Worm (Caenorhabditis elegans) whole organism, L4/young adult: Measurements from ENCODE around the gene F02C9.2.

Experiments used
- W03F9.2 ChIP-seq: fragments of 150-350 bp; optimal IDR thresholded peaks from 2 replicates; lab custom pipeline; 2014; ENCODE audit warnings: missing biosample characterization, missing genetic modification characterization
- dao-5 ChIP-seq: sonication (generic microtip); optimal IDR thresholded peaks from 2 replicates; lab custom pipeline; 2016; ENCODE audit warnings: missing genotype, missing genetic modification characterization, moderate library complexity, missing compliant biosample characterization
- him-1 ChIP-seq: sonication (generic microtip); optimal IDR thresholded peaks from 2 replicates; lab custom pipeline; 2016; ENCODE audit warnings: missing genotype, missing genetic modification reagents, missing genetic modification characterization, missing compliant biosample characterization

Gene F02C9.2

ce11 chrV:3155072-3155471 lies 21.6 kb downstream of the F02C9.2 start, which contains the start of gene srab-7:
Gene srab-7 (minus strand): TSS chrV:3155172.
- TF ChIP-seq dao-5 (tag; lab: Kevin White, UChicago): no peak
- TF ChIP-seq W03F9.2 (tag; lab: Kevin White, UChicago): no peak
- no peak for TF ChIP-seq him-1 (tag; lab: Kevin White, UChicago)

- no peak for TF ChIP-seq W03F9.2 (tag; lab: Kevin White, UChicago)
- no peak for TF ChIP-seq dao-5 (tag; lab: Kevin White, UChicago)
- no peak for TF ChIP-seq him-1 (tag; lab: Kevin White, UChicago)
Observed at ce11 chrV:3156786-3157185, 23.3 kb downstream of the F02C9.2 start, which contains the start of gene exh-1. Gene exh-1 (plus strand): TSS chrV:3157086.

- TF ChIP-seq dao-5 (tag; lab: Kevin White, UChicago) (no peak), him-1 (tag; lab: Kevin White, UChicago) (no peak), W03F9.2 (tag; lab: Kevin White, UChicago) (no peak)
Observed at ce11 chrV:3158379-3158778, 24.9 kb downstream of the F02C9.2 start.

ce11 chrV:3159252-3159651 lies 25.7 kb downstream of the F02C9.2 start, which contains the start of gene C36C5.12:
Gene C36C5.12 (minus strand): TSS chrV:3159352.
- TF ChIP-seq dao-5 (tag; lab: Kevin White, UChicago) (no peak), W03F9.2 (tag; lab: Kevin White, UChicago) (no peak), him-1 (tag; lab: Kevin White, UChicago) (no peak)

ce11 chrV:3162299-3162698 lies 28.8 kb downstream of the F02C9.2 start:
- TF ChIP-seq W03F9.2 (tag; lab: Kevin White, UChicago): no peak
- no peak for TF ChIP-seq him-1 (tag; lab: Kevin White, UChicago)
- no peak for TF ChIP-seq dao-5 (tag; lab: Kevin White, UChicago)

ce11 chrV:3163143-3163542 lies 29.6 kb downstream of the F02C9.2 start:
- no peak for TF ChIP-seq him-1 (tag; lab: Kevin White, UChicago)
- TF ChIP-seq dao-5 (tag; lab: Kevin White, UChicago): no peak
- TF ChIP-seq W03F9.2 (tag; lab: Kevin White, UChicago): no peak

ce11 chrV:3165438-3165837 lies 31.9 kb downstream of the F02C9.2 start, which contains the start of gene C36C5.14:
Gene C36C5.14 (minus strand): TSS chrV:3165538.
- TF ChIP-seq dao-5 (tag; lab: Kevin White, UChicago): no peak
- TF ChIP-seq him-1 (tag; lab: Kevin White, UChicago): no peak
- TF ChIP-seq W03F9.2 (tag; lab: Kevin White, UChicago): no peak

- TF ChIP-seq W03F9.2 (tag; lab: Kevin White, UChicago) (no peak), him-1 (tag; lab: Kevin White, UChicago) (no peak), dao-5 (tag; lab: Kevin White, UChicago) (no peak)
Observed at ce11 chrV:3166260-3166659, 32.8 kb downstream of the F02C9.2 start, which contains the start of gene C36C5.4. Gene C36C5.4 (plus strand): TSS chrV:3166560.

ce11 chrV:3168650-3169049 lies 35.1 kb downstream of the F02C9.2 start, which contains the start of gene C36C5.15:
Gene C36C5.15 (minus strand): TSS chrV:3168750.
- no peak for TF ChIP-seq dao-5 (tag; lab: Kevin White, UChicago)
- no peak for TF ChIP-seq W03F9.2 (tag; lab: Kevin White, UChicago)
- no peak for TF ChIP-seq him-1 (tag; lab: Kevin White, UChicago)

ce11 chrV:3169838-3170237 lies 36.3 kb downstream of the F02C9.2 start, which contains the start of gene srbc-6:
Gene srbc-6 (plus strand): TSS chrV:3170138.
- TF ChIP-seq dao-5 (tag; lab: Kevin White, UChicago) (no peak), him-1 (tag; lab: Kevin White, UChicago) (no peak), W03F9.2 (tag; lab: Kevin White, UChicago) (no peak)

ce11 chrV:3171625-3172024 lies 38.1 kb downstream of the F02C9.2 start:
- TF ChIP-seq W03F9.2 (tag; lab: Kevin White, UChicago) (no peak), dao-5 (tag; lab: Kevin White, UChicago) (no peak), him-1 (tag; lab: Kevin White, UChicago) (no peak)

- TF ChIP-seq him-1 (tag; lab: Kevin White, UChicago): no peak
- no peak for TF ChIP-seq W03F9.2 (tag; lab: Kevin White, UChicago)
- TF ChIP-seq dao-5 (tag; lab: Kevin White, UChicago): no peak
Observed at ce11 chrV:3176161-3176560, 42.7 kb downstream of the F02C9.2 start, which contains the start of gene srab-8. Gene srab-8 (plus strand): TSS chrV:3176461.

- no peak for TF ChIP-seq dao-5 (tag; lab: Kevin White, UChicago)
- TF ChIP-seq W03F9.2 (tag; lab: Kevin White, UChicago): no peak
- TF ChIP-seq him-1 (tag; lab: Kevin White, UChicago): no peak
Observed at ce11 chrV:3185855-3186254, 52.4 kb downstream of the F02C9.2 start.
